ENCODE assay signal across 2 fruit fly cellular contexts in genomic region chrX:4280769-4281168, dm6.
TF ChIP-seq lines count a peak whose summit lies in the region.

No protein-coding gene starts in this region.

- TF ChIP-seq CTCF in whole organism, embryonic (GFP tag; optimal IDR thresholded peaks at IDR 0.05; lab: Kevin White, UChicago): no peak

TF ChIP-seq in whole organism, embryonic, 481 proteins besides CTCF, POLR2A, EP300 and RAD21:
- TF ChIP-seq kah (GFP tag; optimal IDR thresholded peaks at IDR 0.05; lab: Kevin White, UChicago) (peak; percentile 67), ewg (GFP tag; optimal IDR thresholded peaks at IDR 0.05; lab: Kevin White, UChicago) (peak; percentile 7), CG11504 (tag; optimal IDR thresholded peaks at IDR 0.05; lab: Kevin White, UChicago) (peak; percentile 97), her (GFP tag; optimal IDR thresholded peaks at IDR 0.05; lab: Kevin White, UChicago) (no peak), nerfin-1 (tag; optimal IDR thresholded peaks at IDR 0.05; lab: Kevin White, UChicago) (peak; percentile 25), scrt (GFP tag; optimal IDR thresholded peaks at IDR 0.05; lab: Kevin White, UChicago) (peak; percentile 75)
TF ChIP-seq in whole organism, embryonic: peak in this region for 5.

TF ChIP-seq in whole organism, pupa, 21 proteins besides CTCF, POLR2A, EP300 and RAD21:
- TF ChIP-seq CG12605 (GFP tag; IDR thresholded peaks at IDR 0.05; lab: Robert Waterston, UW): peak; percentile 37; the same call in 1 of the 2 replicates
- no peak for TF ChIP-seq CG10348 (GFP tag; IDR thresholded peaks at IDR 0.05; lab: Robert Waterston, UW)
